Worm (Caenorhabditis elegans): Measurements from ENCODE around the gene wrk-1.
A peak's percentile ranks its signal among the peaks of the same experiment; 100 is the strongest.

Gene wrk-1

ce11 chrX:8368210-8368609, 24.2 kb downstream of the wrk-1 start (continued):
- TF ChIP-seq nhr-90 (tag; optimal IDR thresholded peaks at IDR 0.05; ENCODE audit: poor library complexity), result peak; percentile 80
- TF ChIP-seq hlh-4 (tag; optimal IDR thresholded peaks at IDR 0.05), result no peak
- TF ChIP-seq efl-3 (GFP tag; optimal IDR thresholded peaks at IDR 0.05), result no peak
- TF ChIP-seq ceh-82 (tag; optimal IDR thresholded peaks at IDR 0.05), result peak; percentile 46 to 88 (median 62)
- no peak for TF ChIP-seq egl-27 (tag; optimal IDR thresholded peaks at IDR 0.05)
- TF ChIP-seq ceh-8 (GFP tag; optimal IDR thresholded peaks at IDR 0.05), result peak; percentile 4
- peak; percentile 71 for TF ChIP-seq irx-1 (tag; optimal IDR thresholded peaks at IDR 0.05)
- no peak for TF ChIP-seq unc-62 (GFP tag; optimal IDR thresholded peaks at IDR 0.05)
- peak; percentile 59 to 73 (median 62) for TF ChIP-seq dpl-1 (GFP tag; optimal IDR thresholded peaks at IDR 0.05)
- peak; percentile 39 for TF ChIP-seq elt-2 (tag; optimal IDR thresholded peaks at IDR 0.05)
- TF ChIP-seq aha-1 (tag; optimal IDR thresholded peaks at IDR 0.05), result peak; percentile 30
- no peak for TF ChIP-seq hlh-17 (GFP tag; optimal IDR thresholded peaks at IDR 0.05; ENCODE audit: borderline replicate concordance)
- peak; percentile 80 for TF ChIP-seq snu-23 (GFP tag; optimal IDR thresholded peaks at IDR 0.05)
- TF ChIP-seq mef-2 (tag; optimal IDR thresholded peaks at IDR 0.05), result no peak
- peak in 1 of 6 experiments; percentile 34 for TF ChIP-seq elt-3 (tag; optimal IDR thresholded peaks at IDR 0.05)
- no peak for TF ChIP-seq fkh-4 (tag; optimal IDR thresholded peaks at IDR 0.05; ENCODE audit: borderline replicate concordance)
- no peak for TF ChIP-seq C04F5.9 (tag; optimal IDR thresholded peaks at IDR 0.05)
- peak; percentile 80 for TF ChIP-seq fkh-8 (tag; optimal IDR thresholded peaks at IDR 0.05)
- TF ChIP-seq skn-1 (tag; optimal IDR thresholded peaks at IDR 0.05), result peak; percentile 13
- no peak for TF ChIP-seq ama-1 (optimal IDR thresholded peaks at IDR 0.05)
- no peak for TF ChIP-seq C34B4.2 (tag; optimal IDR thresholded peaks at IDR 0.05)
- TF ChIP-seq efl-1 (optimal IDR thresholded peaks at IDR 0.05), result peak; percentile 61 to 68
- peak; percentile 58 to 97 for TF ChIP-seq efl-1 (GFP tag; optimal IDR thresholded peaks at IDR 0.05 in 1 of 2)
- peak; percentile 55 for TF ChIP-seq snpc-4 (tag; optimal IDR thresholded peaks at IDR 0.05)
- TF ChIP-seq nhr-84 (tag; optimal IDR thresholded peaks at IDR 0.05), result no peak
- peak; percentile 33 for TF ChIP-seq unc-130 (tag; optimal IDR thresholded peaks at IDR 0.05)
- peak; percentile 44 for TF ChIP-seq lin-15B (tag; optimal IDR thresholded peaks at IDR 0.05)
- TF ChIP-seq Y116A8C.19 (tag; optimal IDR thresholded peaks at IDR 0.05; ENCODE audit: borderline replicate concordance), result no peak
- peak; percentile 70 for TF ChIP-seq dsc-1 (tag; optimal IDR thresholded peaks at IDR 0.05)
- TF ChIP-seq ceh-90 (tag; optimal IDR thresholded peaks at IDR 0.05), result no peak
- TF ChIP-seq zag-1 (tag; optimal IDR thresholded peaks at IDR 0.05), result no peak
- no peak for TF ChIP-seq nhr-76 (tag; optimal IDR thresholded peaks at IDR 0.05)
- TF ChIP-seq nhr-19 (GFP tag; conservative IDR thresholded peaks at IDR 0.05), result peak; percentile 85
- TF ChIP-seq C16A3.4 (tag; optimal IDR thresholded peaks at IDR 0.05), result peak; percentile 77
- TF ChIP-seq nhr-12 (tag; optimal IDR thresholded peaks at IDR 0.05), result no peak
- peak; percentile 21 for TF ChIP-seq pax-3 (tag; optimal IDR thresholded peaks at IDR 0.05)
- TF ChIP-seq vab-15 (tag; optimal IDR thresholded peaks at IDR 0.05), result no peak
- TF ChIP-seq ceh-63 (GFP tag; optimal IDR thresholded peaks at IDR 0.05), result no peak
- peak in 1 of 2 experiments; percentile 72 for TF ChIP-seq mdl-1 (tag; optimal IDR thresholded peaks at IDR 0.05)
- no peak for TF ChIP-seq sptf-1 (tag; optimal IDR thresholded peaks at IDR 0.05)
- peak; percentile 59 for TF ChIP-seq mab-9 (GFP tag; IDR thresholded peaks at IDR 0.05)
- peak; percentile 75 for TF ChIP-seq blmp-1 (tag; optimal IDR thresholded peaks at IDR 0.05)
- TF ChIP-seq nhr-28 (tag; optimal IDR thresholded peaks at IDR 0.05), result no peak
- peak in 1 of 2 experiments; percentile 30 for TF ChIP-seq ztf-11 (tag; optimal IDR thresholded peaks at IDR 0.05)
- TF ChIP-seq aly-2 (tag; optimal IDR thresholded peaks at IDR 0.05), result no peak
- no peak for TF ChIP-seq ets-5 (GFP tag; IDR thresholded peaks at IDR 0.05)
- TF ChIP-seq alr-1 (tag; optimal IDR thresholded peaks at IDR 0.05; ENCODE audit: borderline replicate concordance), result no peak
- peak; percentile 73 for TF ChIP-seq unc-86 (tag; optimal IDR thresholded peaks at IDR 0.05)
- TF ChIP-seq fkh-10 (GFP tag; optimal IDR thresholded peaks at IDR 0.05), result peak; percentile 60
- peak; percentile 86 for TF ChIP-seq nhr-47 (tag; optimal IDR thresholded peaks at IDR 0.05)
- TF ChIP-seq ztf-4 (tag; optimal IDR thresholded peaks at IDR 0.05), result peak; percentile 64
- TF ChIP-seq grh-1 (GFP tag; IDR thresholded peaks at IDR 0.05), result no peak
- peak; percentile 68 to 80 for TF ChIP-seq lin-35 (GFP tag; optimal IDR thresholded peaks at IDR 0.05)
